Worm (Caenorhabditis elegans): ENCODE data around the gene Y54G2A.19.

ce11 chrIV:2885260-2885659 is 9.3 kb downstream of the Y54G2A.19 start:
- TF ChIP-seq ama-1 (optimal IDR thresholded peaks at IDR 0.05) (no peak), scrt-1 (GFP tag; IDR thresholded peaks at IDR 0.05) (no peak), B0310.2 (tag; optimal IDR thresholded peaks at IDR 0.05) (no peak), flt-1 (GFP tag; IDR thresholded peaks at IDR 0.05) (no peak), tra-4 (tag; optimal IDR thresholded peaks at IDR 0.05) (no peak)

All from whole organism, early embryonic.